Fruit fly (Drosophila melanogaster): ENCODE results near the gene Jhbp12.

DNA sequence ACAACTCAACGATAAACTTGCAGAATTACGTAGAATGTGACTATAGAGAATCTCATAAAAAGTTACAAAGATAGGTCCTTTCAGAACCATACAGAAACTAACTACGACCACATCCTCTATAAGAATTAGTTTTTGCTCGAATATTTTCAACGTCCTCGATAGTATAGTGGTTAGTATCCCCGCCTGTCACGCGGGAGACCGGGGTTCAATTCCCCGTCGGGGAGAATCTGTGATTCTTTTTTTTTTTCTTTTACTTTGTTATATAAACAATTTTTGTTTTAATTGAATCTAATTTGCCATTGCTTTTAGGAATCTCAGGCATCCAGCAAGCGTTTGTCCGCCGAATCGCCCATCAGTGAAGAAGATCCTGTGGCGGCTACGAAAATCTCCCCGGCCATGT, 30.6 kb downstream of the Jhbp12 start:
- TF ChIP-seq Abd-B (GFP tag; optimal IDR thresholded peaks at IDR 0.05): no peak
- no peak for TF ChIP-seq psq (GFP tag; optimal IDR thresholded peaks at IDR 0.05)
- no peak for TF ChIP-seq pan (optimal IDR thresholded peaks at IDR 0.05)
- no peak for TF ChIP-seq usp (GFP tag; optimal IDR thresholded peaks at IDR 0.05)
- TF ChIP-seq CG9705 (GFP tag; optimal IDR thresholded peaks at IDR 0.05): no peak
- no peak for TF ChIP-seq Hr78 (GFP tag; optimal IDR thresholded peaks at IDR 0.05)
- TF ChIP-seq sage (GFP tag; optimal IDR thresholded peaks at IDR 0.05): no peak
- TF ChIP-seq ey (GFP tag; optimal IDR thresholded peaks at IDR 0.05): no peak
- TF ChIP-seq brk (GFP tag; optimal IDR thresholded peaks at IDR 0.05): no peak
- TF ChIP-seq Vsx2 (GFP tag; optimal IDR thresholded peaks at IDR 0.05; ENCODE audit: partially characterized antibody): no peak
- no peak for TF ChIP-seq lola (GFP tag; optimal IDR thresholded peaks at IDR 0.05)
- TF ChIP-seq tai (GFP tag; optimal IDR thresholded peaks at IDR 0.05): no peak
- no peak for TF ChIP-seq Dfd (GFP tag; optimal IDR thresholded peaks at IDR 0.05)
- TF ChIP-seq OdsH (GFP tag; optimal IDR thresholded peaks at IDR 0.05): no peak

All from whole organism, wandering third instar larva.